Fruit fly (Drosophila melanogaster) whole organism, embryonic: Measurements from ENCODE around the gene ATPsynepsilonL.

ENCODE experiments used
- BEAF-32 ChIP-seq: fragments of 200-800 bp; sonication (Bioruptor generic); optimal IDR thresholded peaks from 3 replicates; lab custom pipeline; 2017; ENCODE audit warnings: missing biosample characterization, missing genetic modification characterization, mild to moderate bottlenecking, moderate library complexity, missing genetic modification reagents
- CG10462 ChIP-seq: fragments of 200-800 bp; sonication (Bioruptor generic); optimal IDR thresholded peaks from 2 replicates; lab custom pipeline; 2016; ENCODE audit warnings: missing biosample characterization, missing genetic modification characterization
- CG10959 ChIP-seq: fragments of 200-800 bp; sonication (Bioruptor generic); IDR thresholded peaks from 2 replicates; pipeline ENCODE4 v1.3.6; 2022; ENCODE audit warnings: missing biosample characterization, missing genetic modification characterization
- CG11093 ChIP-seq: fragments of 200-800 bp; sonication (Bioruptor generic); IDR thresholded peaks from 3 replicates; pipeline ENCODE4 v1.3.6; 2022; ENCODE audit warnings: missing biosample characterization, missing genetic modification characterization
- CG11504 ChIP-seq: fragments of 200-800 bp; sonication (Bioruptor generic); optimal IDR thresholded peaks from 3 replicates; lab custom pipeline; 2019; ENCODE audit warnings: missing biosample characterization, mild to moderate bottlenecking, missing genetic modification characterization, moderate library complexity
- CG12299 ChIP-seq: fragments of 200-800 bp; sonication (Bioruptor generic); optimal IDR thresholded peaks from 2 replicates; lab custom pipeline; 2018; ENCODE audit warnings: missing biosample characterization, mild to moderate bottlenecking, missing genetic modification characterization
- CG13296 ChIP-seq: fragments of 200-800 bp; sonication (Bioruptor generic); optimal IDR thresholded peaks from 3 replicates; lab custom pipeline; 2018; ENCODE audit warnings: missing biosample characterization, mild to moderate bottlenecking, missing genetic modification characterization
- CG14710 ChIP-seq: fragments of 200-800 bp; sonication (Bioruptor generic); optimal IDR thresholded peaks from 3 replicates; lab custom pipeline; 2019; ENCODE audit warnings: missing biosample characterization, mild to moderate bottlenecking, missing genetic modification characterization, moderate library complexity
- CG15269 ChIP-seq: fragments of 200-800 bp; sonication (Bioruptor generic); optimal IDR thresholded peaks from 2 replicates; lab custom pipeline; 2018; ENCODE audit warnings: missing biosample characterization, mild to moderate bottlenecking, missing genetic modification characterization, moderate library complexity
- CG15514 ChIP-seq: fragments of 200-800 bp; sonication (Bioruptor generic); optimal IDR thresholded peaks from 3 replicates; lab custom pipeline; 2017; ENCODE audit warnings: missing biosample characterization, missing genetic modification characterization, mild to moderate bottlenecking, moderate library complexity, missing genetic modification reagents
- CG15696 ChIP-seq: fragments of 200-800 bp; sonication (Bioruptor generic); optimal IDR thresholded peaks from 2 replicates; lab custom pipeline; 2019; ENCODE audit warnings: missing biosample characterization, mild to moderate bottlenecking, missing genetic modification characterization, moderate library complexity
- CG17186 ChIP-seq: fragments of 200-800 bp; sonication (Bioruptor generic); optimal IDR thresholded peaks from 3 replicates; lab custom pipeline; 2017; ENCODE audit warnings: missing biosample characterization, missing genetic modification reagents, missing genetic modification characterization
- CG17359 ChIP-seq: fragments of 200-800 bp; sonication (Bioruptor generic); optimal IDR thresholded peaks from 3 replicates; lab custom pipeline; 2018; ENCODE audit warnings: missing biosample characterization, mild to moderate bottlenecking, missing genetic modification characterization, moderate library complexity
- CG17612 ChIP-seq: fragments of 200-800 bp; sonication (Bioruptor generic); IDR thresholded peaks from 2 replicates; pipeline ENCODE4 v1.3.6; 2022; ENCODE audit warnings: missing biosample characterization, missing genetic modification characterization
- CG17912 ChIP-seq: fragments of 200-800 bp; sonication (Bioruptor generic); optimal IDR thresholded peaks from 2 replicates; lab custom pipeline; 2018; ENCODE audit warnings: missing biosample characterization, mild to moderate bottlenecking, missing genetic modification characterization
- CG18764 ChIP-seq: fragments of 200-800 bp; sonication (Bioruptor generic); optimal IDR thresholded peaks from 3 replicates; lab custom pipeline; 2016; ENCODE audit warnings: missing biosample characterization, missing genetic modification characterization
- CG30403 ChIP-seq: fragments of 200-800 bp; sonication (Bioruptor generic); optimal IDR thresholded peaks from 3 replicates; lab custom pipeline; 2016; ENCODE audit warnings: missing biosample characterization, missing genetic modification characterization
- CG3281 ChIP-seq: fragments of 200-800 bp; sonication (Bioruptor generic); optimal IDR thresholded peaks from 3 replicates; lab custom pipeline; 2017; ENCODE audit warnings: missing biosample characterization, mild to moderate bottlenecking, missing genetic modification characterization
- CG43689 ChIP-seq: fragments of 200-800 bp; sonication (Bioruptor generic); IDR thresholded peaks from 2 replicates; pipeline ENCODE4 v1.3.6; 2022; ENCODE audit warnings: missing biosample characterization, missing genetic modification characterization
- CG6272 ChIP-seq: fragments of 200-800 bp; sonication (Bioruptor generic); IDR thresholded peaks from 2 replicates; pipeline ENCODE4 v1.3.6; 2022; ENCODE audit warnings: missing biosample characterization, missing genetic modification characterization
- CG8924 ChIP-seq: fragments of 200-800 bp; optimal IDR thresholded peaks from 3 replicates; lab custom pipeline; 2019; ENCODE audit warnings: missing biosample characterization, mild to moderate bottlenecking, missing genetic modification characterization, moderate library complexity
- CTCF ChIP-seq: fragments of 200-800 bp; sonication (Bioruptor generic); optimal IDR thresholded peaks from 2 replicates; lab custom pipeline; 2017; ENCODE audit warnings: missing biosample characterization, mild to moderate bottlenecking, missing genetic modification characterization, moderate library complexity
- CrebB ChIP-seq: fragments of 200-800 bp; sonication (Bioruptor generic); optimal IDR thresholded peaks from 3 replicates; lab custom pipeline; 2018; ENCODE audit warnings: missing biosample characterization, mild to moderate bottlenecking, missing genetic modification characterization
- Eip74EF ChIP-seq, 2 experiments: fragments of 200-800 bp in 1 of 2; fragments of >200 bp in 1 of 2; sonication (Bioruptor generic) in 1 of 2; optimal IDR thresholded peaks; 2 replicates each; lab custom pipeline; 2017 to 2019; ENCODE audit warnings: missing biosample characterization in 2 of 2, missing genetic modification characterization in 2 of 2, mild to moderate bottlenecking in 1 of 2, moderate library complexity in 1 of 2
- Ets65A ChIP-seq: fragments of 200-800 bp; sonication (Bioruptor generic); peaks from one replicate; lab custom pipeline; 2016; ENCODE audit warnings: missing biosample characterization, missing genetic modification characterization
- HHEX ChIP-seq: fragments of 200-800 bp; sonication (Bioruptor generic); optimal IDR thresholded peaks from 3 replicates; lab custom pipeline; 2017; ENCODE audit warnings: missing biosample characterization, mild to moderate bottlenecking, missing genetic modification characterization, missing genetic modification reagents
- Hr39 ChIP-seq: fragments of >200 bp; optimal IDR thresholded peaks from 2 replicates; lab custom pipeline; 2017
- MBD-R2 ChIP-seq: fragments of 200-800 bp; sonication (Bioruptor generic); IDR thresholded peaks from 2 replicates; pipeline ENCODE4 v1.3.6; 2022; ENCODE audit warnings: missing biosample characterization, missing genetic modification characterization
- Oaz ChIP-seq: fragments of 200-800 bp; sonication (Bioruptor generic); IDR thresholded peaks from 2 replicates; pipeline ENCODE4 v1.3.6; 2022; ENCODE audit warnings: missing biosample characterization, missing genetic modification characterization
- PHDP ChIP-seq: fragments of 200-800 bp; sonication (Bioruptor generic); optimal IDR thresholded peaks from 3 replicates; lab custom pipeline; 2018; ENCODE audit warnings: missing biosample characterization, mild to moderate bottlenecking, missing genetic modification characterization, moderate library complexity
- Sin3A ChIP-seq: fragments of >200 bp; optimal IDR thresholded peaks from 2 replicates; lab custom pipeline; 2018
- Stat92E ChIP-seq, 3 experiments: fragments of >200 bp in 2 of 3; fragments of 200-800 bp in 1 of 3; sonication (Bioruptor generic) in 1 of 3; optimal IDR thresholded peaks; 2 replicates each; lab custom pipeline; 2017 to 2019; ENCODE audit warnings: missing biosample characterization in 3 of 3, missing genetic modification characterization in 3 of 3, mild to moderate bottlenecking in 1 of 3, moderate library complexity in 1 of 3
- Vsx1 ChIP-seq: fragments of 200-800 bp; sonication (Bioruptor generic); optimal IDR thresholded peaks from 2 replicates; lab custom pipeline; 2017; ENCODE audit warnings: missing biosample characterization, mild to moderate bottlenecking, missing genetic modification characterization, missing genetic modification reagents
- abd-A ChIP-seq: fragments of 200-800 bp; sonication (Bioruptor generic); optimal IDR thresholded peaks from 3 replicates; lab custom pipeline; 2019; ENCODE audit warnings: missing biosample characterization, mild to moderate bottlenecking, missing genetic modification characterization, moderate library complexity
- bbx ChIP-seq: fragments of 200-800 bp; sonication (Bioruptor generic); IDR thresholded peaks from 2 replicates; pipeline ENCODE4 v1.3.6; 2022; ENCODE audit warnings: missing biosample characterization, missing genetic modification characterization; ENCODE audit not compliant: partially characterized antibody
- cato ChIP-seq: fragments of 200-800 bp; sonication (Bioruptor generic); optimal IDR thresholded peaks from 2 replicates; lab custom pipeline; 2016; ENCODE audit warnings: missing biosample characterization, missing genetic modification characterization, borderline replicate concordance
- cg ChIP-seq: fragments of 200-800 bp; sonication (Bioruptor generic); optimal IDR thresholded peaks from 3 replicates; lab custom pipeline; 2019; ENCODE audit warnings: missing biosample characterization, mild to moderate bottlenecking, missing genetic modification characterization, moderate library complexity
- ci ChIP-seq: fragments of 200-800 bp; sonication (Bioruptor generic); IDR thresholded peaks from 3 replicates; pipeline ENCODE4 v1.3.6; 2022; ENCODE audit warnings: missing biosample characterization, missing genetic modification characterization
- fd102C ChIP-seq: fragments of 200-800 bp; sonication (Bioruptor generic); optimal IDR thresholded peaks from 2 replicates; lab custom pipeline; 2018; ENCODE audit warnings: missing biosample characterization, mild to moderate bottlenecking, missing genetic modification characterization, moderate library complexity
- grn ChIP-seq: fragments of 200-800 bp; sonication (Bioruptor generic); optimal IDR thresholded peaks from 3 replicates; lab custom pipeline; 2017; ENCODE audit warnings: missing biosample characterization, missing genetic modification characterization
- jing ChIP-seq: fragments of 200-800 bp; sonication (Bioruptor generic); optimal IDR thresholded peaks from 2 replicates; lab custom pipeline; 2018; ENCODE audit warnings: missing biosample characterization, mild to moderate bottlenecking, missing genetic modification characterization
- mam ChIP-seq: fragments of 200-800 bp; sonication (Bioruptor generic); optimal IDR thresholded peaks from 3 replicates; lab custom pipeline; 2016; ENCODE audit warnings: missing biosample characterization, missing genetic modification characterization
- nau ChIP-seq: fragments of 200-800 bp; sonication (Bioruptor generic); optimal IDR thresholded peaks from 3 replicates; lab custom pipeline; 2017; ENCODE audit warnings: missing biosample characterization, mild to moderate bottlenecking, missing genetic modification characterization, missing genetic modification reagents
- nerfin-2 ChIP-seq: fragments of 200-800 bp; sonication (Bioruptor generic); IDR thresholded peaks from 2 replicates; pipeline ENCODE4 v1.3.6; 2022; ENCODE audit warnings: missing biosample characterization, missing genetic modification characterization; ENCODE audit not compliant: partially characterized antibody
- pfk ChIP-seq: fragments of 200-800 bp; sonication (Bioruptor generic); optimal IDR thresholded peaks from 2 replicates; lab custom pipeline; 2018; ENCODE audit warnings: missing biosample characterization, mild to moderate bottlenecking, missing genetic modification characterization, moderate library complexity
- prd ChIP-seq, 3 experiments: fragments of >200 bp in 2 of 3; fragments of 200-800 bp in 1 of 3; sonication (Bioruptor generic) in 1 of 3; optimal IDR thresholded peaks in 2 of 3; IDR thresholded peaks in 1 of 3; 2 replicates in 2 of 3; 3 replicates in 1 of 3; pipeline versions ENCODE4 v1.3.6 to Lab custom; 2017 to 2022; ENCODE audit warnings: missing biosample characterization in 1 of 3, missing genetic modification characterization in 1 of 3
- rib ChIP-seq: fragments of 200-800 bp; sonication (Bioruptor generic); IDR thresholded peaks from 2 replicates; pipeline ENCODE4 v1.3.6; 2022; ENCODE audit warnings: missing biosample characterization, missing genetic modification characterization
- unpg ChIP-seq: fragments of 200-800 bp; sonication (Bioruptor generic); optimal IDR thresholded peaks from 3 replicates; lab custom pipeline; 2018; ENCODE audit warnings: missing biosample characterization, mild to moderate bottlenecking, missing genetic modification characterization, moderate library complexity
- wdn ChIP-seq: fragments of 200-800 bp; sonication (Bioruptor generic); IDR thresholded peaks from 2 replicates; pipeline ENCODE4 v1.3.6; 2022; ENCODE audit warnings: missing biosample characterization, missing genetic modification characterization
- zfh1 ChIP-seq: fragments of 200-800 bp; sonication (Bioruptor generic); IDR thresholded peaks from 3 replicates; pipeline ENCODE4 v1.3.6; 2022; ENCODE audit warnings: missing biosample characterization, missing genetic modification characterization

ATPsynepsilonL gene

dm6 chr3R:10168483-10169064 is 47.0 kb downstream of the ATPsynepsilonL start (continued):
- TF ChIP-seq jing (GFP tag; lab: Kevin White, UChicago) = no peak
- no peak for TF ChIP-seq CG18764
- TF ChIP-seq CTCF (GFP tag; lab: Kevin White, UChicago) = no peak
- peak; percentile 6 for TF ChIP-seq CG13296
- peak; percentile 62 for TF ChIP-seq Ets65A (GFP tag; lab: Kevin White, UChicago)
- no peak for TF ChIP-seq CG10959 (GFP tag; lab: Robert Waterston, UW)
- TF ChIP-seq PHDP (tag; lab: Kevin White, UChicago) = peak; percentile 54
- TF ChIP-seq CG30403 (GFP tag; lab: Kevin White, UChicago) = peak; percentile 29
- TF ChIP-seq pfk (GFP tag; lab: Kevin White, UChicago) = no peak
- TF ChIP-seq CG11093 = no peak
- no peak for TF ChIP-seq CG11504
- no peak for TF ChIP-seq MBD-R2
- TF ChIP-seq abd-A (tag; lab: Kevin White, UChicago) = no peak
- TF ChIP-seq CG8924 (tag; lab: Kevin White, UChicago) = peak; percentile 10
- TF ChIP-seq CG6272 (GFP tag; lab: Robert Waterston, UW) = no peak
- no peak for TF ChIP-seq nau (GFP tag; lab: Kevin White, UChicago)
- TF ChIP-seq grn = no peak
- peak; percentile 21 for TF ChIP-seq Vsx1 (GFP tag; lab: Kevin White, UChicago)
- TF ChIP-seq cg = no peak
- peak; percentile 29 for TF ChIP-seq CG3281
- TF ChIP-seq prd (optimal IDR thresholded peaks at IDR 0.05; lab: Kevin White, UChicago) = no peak
- peak; percentile 26; the same call in 2 of the 3 replicates for TF ChIP-seq prd (GFP tag; IDR thresholded peaks at IDR 0.05; lab: Robert Waterston, UW)
- TF ChIP-seq BEAF-32 (GFP tag; lab: Kevin White, UChicago) = no peak
- TF ChIP-seq CG10462 (GFP tag; lab: Kevin White, UChicago) = no peak
- peak; percentile 62; the same call in 2 of the 3 replicates for TF ChIP-seq ci (GFP tag; lab: Robert Waterston, UW)
- TF ChIP-seq CrebB = peak; percentile 22
- peak; percentile 49; the same call in 1 of the 2 replicates for TF ChIP-seq wdn (GFP tag; lab: Robert Waterston, UW)
- TF ChIP-seq unpg (GFP tag; lab: Kevin White, UChicago) = peak; percentile 66
- TF ChIP-seq Sin3A (lab: Kevin White, UChicago) = no peak
- TF ChIP-seq Eip74EF (GFP tag; optimal IDR thresholded peaks at IDR 0.05; lab: Kevin White, UChicago) = no peak
- TF ChIP-seq CG17186 (GFP tag; lab: Kevin White, UChicago) = no peak
- TF ChIP-seq mam (GFP tag; lab: Kevin White, UChicago) = peak; percentile 32
- TF ChIP-seq zfh1 (GFP tag; lab: Robert Waterston, UW) = 0 out of 3 replicates have a peak, but pooled peaks have one; percentile 49
- TF ChIP-seq bbx (GFP tag; lab: Robert Waterston, UW) = no peak
- no peak for TF ChIP-seq CG17612
- peak; percentile 12 for TF ChIP-seq HHEX
- TF ChIP-seq nerfin-2 (GFP tag; lab: Robert Waterston, UW) = no peak
- TF ChIP-seq fd102C = no peak
- TF ChIP-seq CG15514 (GFP tag; lab: Kevin White, UChicago) = no peak
- no peak for TF ChIP-seq CG14710 (tag; lab: Kevin White, UChicago)
- TF ChIP-seq CG15696 (tag; lab: Kevin White, UChicago) = peak; percentile 40
- no peak for TF ChIP-seq Hr39 (lab: Kevin White, UChicago)
- no peak for TF ChIP-seq CG17912
- no peak for TF ChIP-seq Oaz (GFP tag; lab: Robert Waterston, UW)
- no peak for TF ChIP-seq CG43689 (GFP tag; lab: Robert Waterston, UW)
- peak; percentile 27 for TF ChIP-seq CG15269 (tag; lab: Kevin White, UChicago)
- TF ChIP-seq CG12299 (tag; lab: Kevin White, UChicago) = peak; percentile 32
- no peak for TF ChIP-seq cato (GFP tag; lab: Kevin White, UChicago)
- peak; percentile 38 for TF ChIP-seq CG17359
- TF ChIP-seq Stat92E (GFP tag; optimal IDR thresholded peaks at IDR 0.05; lab: Kevin White, UChicago) = no peak
- TF ChIP-seq rib (GFP tag; lab: Robert Waterston, UW) = no peak
